Worm (Caenorhabditis elegans): ENCODE results near the gene C16D9.1.

DNA sequence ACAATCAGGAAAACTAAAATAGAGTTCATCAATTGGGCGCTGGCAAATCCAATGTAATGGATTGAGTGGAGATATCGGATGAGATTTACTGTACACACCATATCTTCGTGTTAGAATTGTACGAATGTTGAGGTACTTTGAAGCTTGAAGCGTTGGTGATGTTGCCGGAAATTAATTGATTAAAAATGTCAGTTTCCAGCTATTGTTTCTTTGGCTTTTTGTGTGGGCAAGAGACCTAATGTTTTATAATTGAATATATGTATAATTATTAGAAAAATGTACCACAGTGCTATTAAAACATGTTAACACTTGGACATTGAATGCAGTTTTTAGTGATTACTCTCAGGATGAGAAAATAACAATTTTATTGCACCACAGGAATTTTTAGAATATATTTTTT is 19.7 kb downstream of the C16D9.1 start, which contains the start of gene str-136:
- TF ChIP-seq ztf-23 (GFP tag; IDR thresholded peaks at IDR 0.05) (no peak), T22C8.4 (GFP tag; IDR thresholded peaks at IDR 0.05) (no peak), cog-1 (tag; optimal IDR thresholded peaks at IDR 0.05) (no peak), ref-1 (GFP tag; conservative IDR thresholded peaks at IDR 0.05) (no peak), med-1 (GFP tag; optimal IDR thresholded peaks at IDR 0.05; ENCODE audit: insufficient read depth) (no peak), tab-1 (GFP tag; IDR thresholded peaks at IDR 0.05) (no peak)
